Worm (Caenorhabditis elegans): ENCODE results near the gene lin-8.

The lin-8 gene

DNA sequence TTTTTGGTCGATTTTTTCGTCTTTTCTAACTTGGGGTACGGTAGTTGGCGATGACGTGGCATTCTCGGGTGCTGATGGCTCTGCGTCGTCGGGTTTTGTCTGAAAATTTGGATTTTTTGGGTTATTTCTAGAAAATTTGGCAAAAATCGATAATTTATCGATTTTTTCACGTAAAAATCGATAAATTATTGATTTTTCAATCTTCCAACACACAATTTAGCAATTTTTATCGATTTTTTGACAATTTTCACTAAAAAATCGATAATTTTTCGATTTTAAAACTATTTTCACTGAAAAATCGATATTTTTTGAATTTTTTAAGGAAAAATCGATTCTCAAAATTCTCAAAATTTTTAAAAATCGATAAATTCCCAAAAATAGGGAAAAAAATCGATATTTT is 6.3 kb downstream of the lin-8 start:
- TF ChIP-seq dve-1 (tag; optimal IDR thresholded peaks at IDR 0.05; ENCODE audit: insufficient read depth) (no peak), ceh-28 (tag; optimal IDR thresholded peaks at IDR 0.05) (peak; percentile 89)

DNA sequence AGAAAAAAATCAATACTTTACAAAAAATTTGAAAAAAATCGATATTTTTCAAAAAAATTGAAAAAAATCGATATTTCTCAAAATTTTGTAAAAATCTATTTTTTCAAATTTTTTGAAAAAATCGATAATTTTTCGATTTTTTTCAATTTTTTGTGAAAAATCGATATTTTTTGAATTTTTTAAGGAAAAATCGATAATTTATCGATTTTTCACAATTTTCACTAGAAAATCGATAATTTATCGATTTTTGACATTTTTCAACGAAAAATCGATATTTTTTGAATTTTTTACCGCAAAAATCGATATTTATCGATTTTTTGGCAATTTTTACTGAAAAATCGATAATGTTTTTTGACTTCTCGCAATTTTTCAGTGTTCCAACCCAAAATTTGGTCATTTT is 6.7 kb downstream of the lin-8 start:
- TF ChIP-seq rbr-2 (tag; optimal IDR thresholded peaks at IDR 0.05), result no peak
- no peak for TF ChIP-seq madf-5 (GFP tag; IDR thresholded peaks at IDR 0.05)
- TF ChIP-seq ceh-28 (tag; optimal IDR thresholded peaks at IDR 0.05), result peak; percentile 94

DNA sequence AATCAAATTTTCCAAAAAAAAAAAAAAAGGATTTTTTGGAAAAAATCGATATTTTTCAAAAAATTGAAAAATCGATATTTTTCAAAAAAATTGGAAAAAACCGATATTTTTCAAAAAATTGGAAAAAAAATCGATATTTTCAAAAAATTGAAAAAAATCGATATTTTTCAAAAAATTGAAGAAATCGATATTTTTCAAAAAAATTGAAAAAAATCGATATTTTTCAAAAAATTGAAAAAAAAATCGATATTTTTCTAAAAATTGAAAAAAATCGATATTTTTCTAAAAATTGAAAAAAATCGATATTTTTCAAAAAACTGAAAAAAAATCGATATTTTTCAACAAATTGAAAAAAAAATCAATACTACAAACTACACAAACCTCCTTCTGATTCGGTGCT is 7.4 kb downstream of the lin-8 start:
- TF ChIP-seq Y5F2A.4 (GFP tag; optimal IDR thresholded peaks at IDR 0.05) (no peak), mes-2 (tag; optimal IDR thresholded peaks at IDR 0.05; ENCODE audit: poor library complexity, severe bottlenecking) (no peak), dmd-8 (GFP tag; IDR thresholded peaks at IDR 0.05) (no peak), mep-1 (tag; optimal IDR thresholded peaks at IDR 0.05) (no peak), rbr-2 (tag; optimal IDR thresholded peaks at IDR 0.05) (no peak), lim-7 (GFP tag; IDR thresholded peaks at IDR 0.05) (no peak), ceh-28 (tag; optimal IDR thresholded peaks at IDR 0.05) (peak; percentile 77), tag-97 (GFP tag; IDR thresholded peaks at IDR 0.05) (no peak), saeg-2 (GFP tag; IDR thresholded peaks at IDR 0.05) (no peak)

DNA sequence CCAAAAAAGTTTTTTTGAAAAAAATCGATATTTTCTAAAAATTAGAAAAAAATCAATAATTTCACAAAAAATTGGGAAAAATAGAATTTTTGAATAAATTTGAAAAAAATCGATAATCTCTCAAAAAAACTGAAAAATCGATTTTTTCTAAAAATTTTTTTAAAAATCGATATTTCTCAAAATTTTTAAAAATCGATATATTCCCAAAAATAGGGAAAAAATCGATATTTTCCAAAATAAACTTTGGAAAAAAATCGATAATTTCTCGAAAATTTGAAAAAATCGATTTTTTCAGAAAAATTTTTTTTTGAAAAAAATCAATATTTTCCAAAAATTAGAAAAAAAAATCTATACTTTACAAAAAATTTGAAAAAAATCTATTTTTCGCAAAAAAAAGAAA is 8.0 kb downstream of the lin-8 start:
- TF ChIP-seq dmd-6 (GFP tag; IDR thresholded peaks at IDR 0.05), result no peak
- peak; percentile 70 for TF ChIP-seq ceh-28 (tag; optimal IDR thresholded peaks at IDR 0.05)

DNA sequence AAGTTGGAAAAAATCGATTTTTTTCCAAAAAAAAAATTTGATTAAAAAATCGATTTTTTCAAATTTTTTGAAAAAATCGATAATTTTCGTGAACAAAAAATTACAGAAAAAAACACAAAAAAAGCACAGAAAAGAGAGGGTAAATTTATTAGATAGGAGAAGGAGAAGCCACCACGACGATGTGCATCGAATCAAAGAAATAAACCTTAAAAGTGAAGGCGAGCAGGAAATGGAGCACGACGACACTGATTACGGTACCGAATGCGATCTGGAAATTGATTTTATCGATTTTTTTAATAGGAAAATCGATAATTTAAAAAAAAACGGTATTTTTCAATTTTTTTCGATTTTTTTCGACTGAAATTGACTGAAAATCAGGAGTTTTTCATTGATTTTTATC is 8.5 kb downstream of the lin-8 start:
- TF ChIP-seq mxl-3 (GFP tag; optimal IDR thresholded peaks at IDR 0.05) (no peak), F26F4.8 (GFP tag; conservative IDR thresholded peaks at IDR 0.05) (no peak), dmd-6 (GFP tag; IDR thresholded peaks at IDR 0.05) (no peak), ceh-28 (tag; optimal IDR thresholded peaks at IDR 0.05) (peak; percentile 12)

ce11 chrII:3066401-3066800 is 9.8 kb downstream of the lin-8 start:
- TF ChIP-seq snpc-4 (tag; optimal IDR thresholded peaks at IDR 0.05) (no peak), ceh-28 (tag; optimal IDR thresholded peaks at IDR 0.05) (peak; percentile 81)

DNA sequence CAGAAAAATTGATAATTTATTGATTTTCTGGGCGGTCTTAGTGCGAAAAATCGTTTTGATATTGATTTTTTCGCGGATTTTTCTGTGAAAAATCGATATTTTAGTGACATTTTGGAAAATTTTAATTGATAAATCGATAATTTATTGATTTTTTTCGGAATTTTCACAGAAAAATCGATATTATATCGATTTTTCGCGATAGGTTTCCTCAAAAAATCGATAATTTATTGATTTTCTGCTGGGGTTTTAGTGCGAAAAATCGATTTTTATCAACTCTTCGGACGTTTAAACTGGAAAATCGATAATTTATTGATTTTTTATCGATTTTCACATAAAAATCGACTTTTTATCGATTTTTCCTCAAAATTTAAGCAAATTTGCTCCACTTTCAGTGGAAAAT is 10.8 kb downstream of the lin-8 start:
- TF ChIP-seq ceh-28 (tag; optimal IDR thresholded peaks at IDR 0.05), result peak; percentile 96
- TF ChIP-seq lin-39 (tag; optimal IDR thresholded peaks at IDR 0.05), result no peak

- TF ChIP-seq aha-1 (tag) (peak; percentile 86), spr-3 (GFP tag; optimal IDR thresholded peaks at IDR 0.05) (no peak)
Observed at ce11 chrII:3067896-3068295, 11.3 kb downstream of the lin-8 start.

ce11 chrII:3068646-3069045 is 12.0 kb downstream of the lin-8 start:
- no peak for TF ChIP-seq tra-1 (GFP tag; IDR thresholded peaks at IDR 0.05)
- TF ChIP-seq T20F7.1 (GFP tag; optimal IDR thresholded peaks at IDR 0.05), result no peak
- no peak for TF ChIP-seq ztf-7 (tag; optimal IDR thresholded peaks at IDR 0.05)
- no peak for TF ChIP-seq aly-2 (tag; optimal IDR thresholded peaks at IDR 0.05)
- no peak for TF ChIP-seq nhr-76 (tag; optimal IDR thresholded peaks at IDR 0.05)
- TF ChIP-seq lin-15B (tag; optimal IDR thresholded peaks at IDR 0.05), result no peak
- peak; percentile 55 for TF ChIP-seq ceh-28 (tag; optimal IDR thresholded peaks at IDR 0.05)
- no peak for TF ChIP-seq mep-1 (tag; optimal IDR thresholded peaks at IDR 0.05)
- peak; percentile 61 for TF ChIP-seq aha-1 (tag)
- no peak for TF ChIP-seq F26F4.8 (GFP tag; conservative IDR thresholded peaks at IDR 0.05)
- TF ChIP-seq dve-1 (tag; optimal IDR thresholded peaks at IDR 0.05; ENCODE audit: insufficient read depth), result no peak
- no peak for TF ChIP-seq madf-9 (GFP tag; conservative IDR thresholded peaks at IDR 0.05)
- no peak for TF ChIP-seq php-3 (GFP tag; IDR thresholded peaks at IDR 0.05)
- TF ChIP-seq mes-2 (tag; optimal IDR thresholded peaks at IDR 0.05; ENCODE audit: poor library complexity, severe bottlenecking), result no peak
